Fruit fly (Drosophila melanogaster): ENCODE results near the gene CG9536.

dm6 chr2L:6479226-6479906, 2.6 kb upstream of the CG9536 start:
- TF ChIP-seq CTCF (optimal IDR thresholded peaks at IDR 0.05), result no peak
- no peak for TF ChIP-seq CG8478 (optimal IDR thresholded peaks at IDR 0.05)

Measured in S2 (cell line).